Worm (Caenorhabditis elegans): ENCODE results near the gene clec-245.

clec-245 gene

DNA sequence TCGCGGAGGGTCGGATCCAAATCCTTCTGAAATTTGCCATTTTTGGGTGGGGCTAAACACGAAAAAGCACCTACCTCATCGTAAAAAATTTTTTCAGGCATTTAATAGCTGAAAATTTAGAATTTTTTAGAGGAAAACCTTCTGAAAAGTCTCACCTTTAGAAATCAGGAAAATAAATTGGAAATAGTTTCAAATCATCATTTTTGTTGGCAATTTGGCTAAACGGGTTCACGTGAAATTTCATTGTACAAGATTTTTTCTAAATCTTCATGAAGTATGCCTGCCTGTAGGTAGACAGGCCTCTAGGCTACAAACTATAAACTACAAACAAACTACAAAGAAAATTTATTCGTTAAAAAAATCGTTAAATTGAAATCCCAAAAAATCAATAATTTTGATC, 20.0 kb downstream of the clec-245 start, which contains the start of gene C14A6.7:
Gene C14A6.7 (minus strand): TSS at position 101 of the 400 bp plus-strand sequence.
- TF ChIP-seq ama-1 (optimal IDR thresholded peaks at IDR 0.05) = no peak
- TF ChIP-seq hmbx-1 (tag; optimal IDR thresholded peaks at IDR 0.05) = no peak
- no peak for TF ChIP-seq scrt-1 (GFP tag; IDR thresholded peaks at IDR 0.05)
- no peak for TF ChIP-seq ets-7 (tag; optimal IDR thresholded peaks at IDR 0.05)
- TF ChIP-seq B0310.2 (tag; optimal IDR thresholded peaks at IDR 0.05) = no peak
- no peak for TF ChIP-seq tbx-37 (GFP tag; conservative IDR thresholded peaks at IDR 0.05)
- no peak for TF ChIP-seq F13C5.2 (tag; optimal IDR thresholded peaks at IDR 0.05)
- no peak for TF ChIP-seq tbx-11 (GFP tag; IDR thresholded peaks at IDR 0.05)
- no peak for TF ChIP-seq hmg-4 (GFP tag; optimal IDR thresholded peaks at IDR 0.05)
- no peak for TF ChIP-seq ceh-36 (tag; optimal IDR thresholded peaks at IDR 0.05)
- TF ChIP-seq tra-4 (tag; optimal IDR thresholded peaks at IDR 0.05) = no peak
- no peak for TF ChIP-seq flt-1 (GFP tag; IDR thresholded peaks at IDR 0.05)
- TF ChIP-seq hnd-1 (tag; optimal IDR thresholded peaks at IDR 0.05) = no peak

DNA sequence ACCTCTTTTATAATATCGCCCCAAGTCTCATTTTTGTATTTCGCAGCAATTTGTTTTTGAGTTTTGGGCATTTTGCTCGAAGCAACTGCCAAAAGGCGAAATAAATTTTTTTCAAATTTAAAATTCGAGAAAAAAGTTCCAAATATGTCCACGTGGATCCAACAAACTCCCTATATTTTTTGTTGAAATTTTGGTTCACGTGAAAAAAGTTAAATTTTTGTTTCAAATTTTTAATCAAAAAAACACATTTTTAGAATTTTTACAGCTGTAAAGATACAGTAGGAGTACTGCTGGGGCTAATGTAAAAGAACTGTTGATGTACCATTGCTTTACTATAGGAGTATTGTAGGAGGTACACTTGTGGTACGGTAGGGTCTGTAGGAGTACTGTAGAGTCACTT, 21.1 kb downstream of the clec-245 start, which contains the start of gene C14A6.6:
Gene C14A6.6 (minus strand): TSS at position 101 of the 400 bp plus-strand sequence.
- TF ChIP-seq B0310.2 (tag; optimal IDR thresholded peaks at IDR 0.05) = no peak
- no peak for TF ChIP-seq sea-1 (GFP tag; conservative IDR thresholded peaks at IDR 0.05)
- no peak for TF ChIP-seq tra-4 (tag; optimal IDR thresholded peaks at IDR 0.05)
- TF ChIP-seq ceh-13 (GFP tag; optimal IDR thresholded peaks at IDR 0.05) = no peak
- no peak for TF ChIP-seq pes-1 (GFP tag; IDR thresholded peaks at IDR 0.05)
- no peak for TF ChIP-seq flt-1 (GFP tag; IDR thresholded peaks at IDR 0.05)
- TF ChIP-seq tbx-37 (GFP tag; conservative IDR thresholded peaks at IDR 0.05) = no peak
- no peak for TF ChIP-seq scrt-1 (GFP tag; IDR thresholded peaks at IDR 0.05)
- no peak for TF ChIP-seq hmbx-1 (tag; optimal IDR thresholded peaks at IDR 0.05)

ce11 chrV:18164758-18165157, 23.5 kb downstream of the clec-245 start, which contains the start of gene C14A6.5:
C14A6.5 (minus strand) TSS chrV:18164858.
- no peak for TF ChIP-seq tbx-37 (GFP tag; conservative IDR thresholded peaks at IDR 0.05)
- no peak for TF ChIP-seq flt-1 (GFP tag; IDR thresholded peaks at IDR 0.05)
- no peak for TF ChIP-seq ets-7 (tag; optimal IDR thresholded peaks at IDR 0.05)
- TF ChIP-seq ama-1 (optimal IDR thresholded peaks at IDR 0.05) = no peak
- TF ChIP-seq ceh-13 (GFP tag; optimal IDR thresholded peaks at IDR 0.05) = no peak
- TF ChIP-seq sea-1 (GFP tag; conservative IDR thresholded peaks at IDR 0.05) = no peak
- TF ChIP-seq hmbx-1 (tag; optimal IDR thresholded peaks at IDR 0.05) = no peak
- no peak for TF ChIP-seq pes-1 (GFP tag; IDR thresholded peaks at IDR 0.05)
- TF ChIP-seq hnd-1 (tag; optimal IDR thresholded peaks at IDR 0.05) = no peak
- no peak for TF ChIP-seq tra-4 (tag; optimal IDR thresholded peaks at IDR 0.05)
- no peak for TF ChIP-seq F13C5.2 (tag; optimal IDR thresholded peaks at IDR 0.05)
- no peak for TF ChIP-seq ceh-36 (tag; optimal IDR thresholded peaks at IDR 0.05)
- TF ChIP-seq tbx-11 (GFP tag; IDR thresholded peaks at IDR 0.05) = no peak
- TF ChIP-seq hmg-4 (GFP tag; optimal IDR thresholded peaks at IDR 0.05) = no peak
- no peak for TF ChIP-seq aly-1 (tag; optimal IDR thresholded peaks at IDR 0.05)
- TF ChIP-seq scrt-1 (GFP tag; IDR thresholded peaks at IDR 0.05) = no peak
- TF ChIP-seq B0310.2 (tag; optimal IDR thresholded peaks at IDR 0.05) = no peak

DNA sequence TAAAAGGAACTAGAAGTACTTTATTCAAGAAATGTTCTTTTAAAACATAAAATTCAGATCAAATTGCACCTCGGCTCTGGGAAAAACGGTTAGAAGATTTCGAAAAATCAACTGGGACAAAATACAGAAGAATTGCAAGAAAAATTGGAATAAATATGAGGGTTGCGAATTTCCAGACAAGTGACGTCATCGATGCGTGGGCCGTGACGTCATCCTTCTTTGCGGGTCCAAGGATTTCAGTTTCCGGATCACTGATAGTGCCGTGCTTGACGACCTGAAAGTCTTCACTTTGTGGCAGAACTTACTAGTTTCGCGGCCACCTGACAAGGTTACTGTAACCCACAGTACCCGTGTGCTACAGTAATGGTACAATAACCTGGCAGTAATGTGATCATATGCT, 24.8 kb downstream of the clec-245 start:
- TF ChIP-seq aly-1 (tag; optimal IDR thresholded peaks at IDR 0.05) = no peak
- no peak for TF ChIP-seq flt-1 (GFP tag; IDR thresholded peaks at IDR 0.05)
- no peak for TF ChIP-seq ceh-13 (GFP tag; optimal IDR thresholded peaks at IDR 0.05)
- TF ChIP-seq ets-7 (tag; optimal IDR thresholded peaks at IDR 0.05) = no peak
- no peak for TF ChIP-seq pes-1 (GFP tag; IDR thresholded peaks at IDR 0.05)
- no peak for TF ChIP-seq hnd-1 (tag; optimal IDR thresholded peaks at IDR 0.05)
- TF ChIP-seq hmg-4 (GFP tag; optimal IDR thresholded peaks at IDR 0.05) = no peak
- TF ChIP-seq ceh-36 (tag; optimal IDR thresholded peaks at IDR 0.05) = no peak
- TF ChIP-seq tbx-37 (GFP tag; conservative IDR thresholded peaks at IDR 0.05) = no peak
- TF ChIP-seq hmbx-1 (tag; optimal IDR thresholded peaks at IDR 0.05) = no peak
- no peak for TF ChIP-seq sea-1 (GFP tag; conservative IDR thresholded peaks at IDR 0.05)
- TF ChIP-seq tra-4 (tag; optimal IDR thresholded peaks at IDR 0.05) = no peak
- no peak for TF ChIP-seq ama-1 (optimal IDR thresholded peaks at IDR 0.05)
- no peak for TF ChIP-seq scrt-1 (GFP tag; IDR thresholded peaks at IDR 0.05)
- no peak for TF ChIP-seq B0310.2 (tag; optimal IDR thresholded peaks at IDR 0.05)
- no peak for TF ChIP-seq tbx-11 (GFP tag; IDR thresholded peaks at IDR 0.05)

ce11 chrV:18162568-18162967, 25.7 kb downstream of the clec-245 start, which contains the start of gene C14A6.12:
C14A6.12 (minus strand) TSS chrV:18162668.
- TF ChIP-seq ama-1 (optimal IDR thresholded peaks at IDR 0.05) (no peak), hmg-4 (GFP tag; optimal IDR thresholded peaks at IDR 0.05) (no peak), F13C5.2 (tag; optimal IDR thresholded peaks at IDR 0.05) (no peak), ceh-36 (tag; optimal IDR thresholded peaks at IDR 0.05) (no peak), ceh-13 (GFP tag; optimal IDR thresholded peaks at IDR 0.05) (no peak)

ce11 chrV:18161228-18161627, 27.0 kb downstream of the clec-245 start, which contains the start of gene C14A6.13:
C14A6.13 (minus strand) TSS chrV:18161328.
- no peak for TF ChIP-seq sea-1 (GFP tag; conservative IDR thresholded peaks at IDR 0.05)
- no peak for TF ChIP-seq ets-7 (tag; optimal IDR thresholded peaks at IDR 0.05)
- no peak for TF ChIP-seq tra-4 (tag; optimal IDR thresholded peaks at IDR 0.05)
- TF ChIP-seq F13C5.2 (tag; optimal IDR thresholded peaks at IDR 0.05) = no peak
- TF ChIP-seq scrt-1 (GFP tag; IDR thresholded peaks at IDR 0.05) = no peak
- no peak for TF ChIP-seq tbx-37 (GFP tag; conservative IDR thresholded peaks at IDR 0.05)
- TF ChIP-seq flt-1 (GFP tag; IDR thresholded peaks at IDR 0.05) = no peak
- no peak for TF ChIP-seq B0310.2 (tag; optimal IDR thresholded peaks at IDR 0.05)
- TF ChIP-seq ceh-13 (GFP tag; optimal IDR thresholded peaks at IDR 0.05) = no peak
- TF ChIP-seq ceh-36 (tag; optimal IDR thresholded peaks at IDR 0.05) = no peak
- TF ChIP-seq aly-1 (tag; optimal IDR thresholded peaks at IDR 0.05) = no peak
- no peak for TF ChIP-seq pes-1 (GFP tag; IDR thresholded peaks at IDR 0.05)
- no peak for TF ChIP-seq tbx-11 (GFP tag; IDR thresholded peaks at IDR 0.05)
- TF ChIP-seq hmbx-1 (tag; optimal IDR thresholded peaks at IDR 0.05) = no peak

- TF ChIP-seq ets-7 (tag; optimal IDR thresholded peaks at IDR 0.05) = no peak
- TF ChIP-seq tbx-11 (GFP tag; IDR thresholded peaks at IDR 0.05) = no peak
- no peak for TF ChIP-seq sea-1 (GFP tag; conservative IDR thresholded peaks at IDR 0.05)
- TF ChIP-seq ceh-13 (GFP tag; optimal IDR thresholded peaks at IDR 0.05) = no peak
- TF ChIP-seq hmbx-1 (tag; optimal IDR thresholded peaks at IDR 0.05) = no peak
- TF ChIP-seq tra-4 (tag; optimal IDR thresholded peaks at IDR 0.05) = no peak
- TF ChIP-seq flt-1 (GFP tag; IDR thresholded peaks at IDR 0.05) = no peak
- no peak for TF ChIP-seq ceh-36 (tag; optimal IDR thresholded peaks at IDR 0.05)
- TF ChIP-seq hmg-4 (GFP tag; optimal IDR thresholded peaks at IDR 0.05) = no peak
- TF ChIP-seq aly-1 (tag; optimal IDR thresholded peaks at IDR 0.05) = no peak
- TF ChIP-seq B0310.2 (tag; optimal IDR thresholded peaks at IDR 0.05) = no peak
- TF ChIP-seq scrt-1 (GFP tag; IDR thresholded peaks at IDR 0.05) = no peak
- TF ChIP-seq pes-1 (GFP tag; IDR thresholded peaks at IDR 0.05) = no peak
- no peak for TF ChIP-seq ama-1 (optimal IDR thresholded peaks at IDR 0.05)
- TF ChIP-seq F13C5.2 (tag; optimal IDR thresholded peaks at IDR 0.05) = no peak
- no peak for TF ChIP-seq tbx-37 (GFP tag; conservative IDR thresholded peaks at IDR 0.05)
- TF ChIP-seq hnd-1 (tag; optimal IDR thresholded peaks at IDR 0.05) = no peak
These were observed 30.1 kb downstream of the clec-245 start for ce11 chrV:18158172-18158571.

All from whole organism, early embryonic.